Fruit fly (Drosophila melanogaster) whole organism, wandering third instar larva: ENCODE measurements around the gene lbl.

Experiments
- Abd-B ChIP-seq: fragments of >200 bp; optimal IDR thresholded peaks from 2 replicates; lab custom pipeline; 2017; ENCODE audit warnings: missing biosample characterization, missing genetic modification characterization
- CrebA ChIP-seq: fragments of 200-800 bp; sonication (Bioruptor generic); optimal IDR thresholded peaks from 2 replicates; lab custom pipeline; 2016; ENCODE audit warnings: missing biosample characterization, mild to moderate bottlenecking, missing genetic modification characterization, borderline replicate concordance
- Dif ChIP-seq: fragments of 200-275, 200-300 bp; sonication (Bioruptor generic); optimal IDR thresholded peaks from 2 replicates; lab custom pipeline; 2018; ENCODE audit warnings: missing biosample characterization, missing genetic modification characterization; ENCODE audit not compliant: partially characterized antibody
- GATAd ChIP-seq: sonication (Bioruptor generic); optimal IDR thresholded peaks from 2 replicates; lab custom pipeline; 2016; ENCODE audit warnings: missing biosample characterization, missing genetic modification characterization
- Hr78 ChIP-seq: fragments of >200 bp; optimal IDR thresholded peaks from 2 replicates; lab custom pipeline; 2017; ENCODE audit warnings: missing biosample characterization, missing genetic modification characterization
- OdsH ChIP-seq: fragments of 200-800 bp; sonication (Bioruptor generic); optimal IDR thresholded peaks from 2 replicates; lab custom pipeline; 2016; ENCODE audit warnings: missing biosample characterization, mild to moderate bottlenecking, missing genetic modification characterization
- h ChIP-seq: fragments of 200-800 bp; sonication (Bioruptor generic); optimal IDR thresholded peaks from 3 replicates; lab custom pipeline; 2016; ENCODE audit warnings: missing biosample characterization, mild to moderate bottlenecking, missing genetic modification characterization
- sv ChIP-seq: fragments of 200-800 bp; sonication (Bioruptor generic); optimal IDR thresholded peaks from 3 replicates; lab custom pipeline; 2016; ENCODE audit warnings: missing biosample characterization, missing genetic modification characterization

- TF ChIP-seq Hr78 (GFP tag; lab: Kevin White, UChicago) (no peak), h (GFP tag; lab: Kevin White, UChicago) (no peak), sv (no peak), GATAd (GFP tag; lab: Kevin White, UChicago) (no peak), OdsH (GFP tag; lab: Kevin White, UChicago) (no peak), CrebA (GFP tag; lab: Kevin White, UChicago) (no peak), Abd-B (GFP tag; lab: Kevin White, UChicago) (no peak), Dif (GFP tag; lab: Kevin White, UChicago) (no peak)
Observed at dm6 chr3R:21445327-21445726, 11.4 kb upstream of the lbl start.
